Fruit fly (Drosophila melanogaster): ENCODE measurements around the gene CG42371.

The CG42371 gene

dm6 chr2L:2202853-2203717, 14.0 kb downstream of the CG42371 start (continued):
- peak; percentile 28 for TF ChIP-seq psq (GFP tag; optimal IDR thresholded peaks at IDR 0.05)
- peak; percentile 46 for TF ChIP-seq sens (GFP tag)
- no peak for TF ChIP-seq CG1602 (GFP tag; optimal IDR thresholded peaks at IDR 0.05)
- no peak for TF ChIP-seq E2f1 (GFP tag; IDR thresholded peaks at IDR 0.05)
- no peak for TF ChIP-seq CG8089 (GFP tag; optimal IDR thresholded peaks at IDR 0.05)
- TF ChIP-seq bigmax (GFP tag; optimal IDR thresholded peaks at IDR 0.05): no peak
- peak; percentile 16 for TF ChIP-seq Lhr (GFP tag; optimal IDR thresholded peaks at IDR 0.05)
- TF ChIP-seq h (optimal IDR thresholded peaks at IDR 0.05): no peak
- no peak for TF ChIP-seq vnd (GFP tag; IDR thresholded peaks at IDR 0.05; ENCODE audit: partially characterized antibody)
- peak; percentile 13 for TF ChIP-seq grau (tag; optimal IDR thresholded peaks at IDR 0.05)
- no peak for TF ChIP-seq onecut (GFP tag; IDR thresholded peaks at IDR 0.05)
- TF ChIP-seq Aef1 (GFP tag; IDR thresholded peaks at IDR 0.05): peak; percentile 56; the same call in 2 of the 3 replicates
- TF ChIP-seq CG12219 (GFP tag; optimal IDR thresholded peaks at IDR 0.05): no peak
- TF ChIP-seq Adf1 (GFP tag; IDR thresholded peaks at IDR 0.05): peak; percentile 51
- no peak for TF ChIP-seq Side (GFP tag; optimal IDR thresholded peaks at IDR 0.05)
- no peak for TF ChIP-seq cas (GFP tag; IDR thresholded peaks at IDR 0.05)
- TF ChIP-seq CG12942 (GFP tag; optimal IDR thresholded peaks at IDR 0.05): no peak
- no peak for TF ChIP-seq H2.0 (GFP tag; IDR thresholded peaks at IDR 0.05)
- peak; percentile 43 for TF ChIP-seq CG13894 (tag; optimal IDR thresholded peaks at IDR 0.05)
- no peak for TF ChIP-seq CG43689 (GFP tag; IDR thresholded peaks at IDR 0.05)
- no peak for TF ChIP-seq Hand (GFP tag; optimal IDR thresholded peaks at IDR 0.05)
- peak; percentile 21 for TF ChIP-seq Med (GFP tag)
- TF ChIP-seq CG14667 (GFP tag; IDR thresholded peaks at IDR 0.05): no peak
- no peak for TF ChIP-seq Mad (GFP tag; optimal IDR thresholded peaks at IDR 0.05)
- peak; percentile 89 for TF ChIP-seq ab (GFP tag; optimal IDR thresholded peaks at IDR 0.05)
- TF ChIP-seq gce (GFP tag; IDR thresholded peaks at IDR 0.05): peak; percentile 22; the same call in 1 of the 3 replicates
- TF ChIP-seq CG6654 (GFP tag; optimal IDR thresholded peaks at IDR 0.05): no peak
- no peak for TF ChIP-seq tup (GFP tag; optimal IDR thresholded peaks at IDR 0.05)
- no peak for TF ChIP-seq gfzf (GFP tag; optimal IDR thresholded peaks at IDR 0.05)
- TF ChIP-seq CG7963 (GFP tag; IDR thresholded peaks at IDR 0.05; ENCODE audit: partially characterized antibody): 0 out of 3 replicates have a peak, but pooled peaks have one; percentile 37
- TF ChIP-seq NFAT (GFP tag; IDR thresholded peaks at IDR 0.05): no peak
- no peak for TF ChIP-seq CG14860 (GFP tag; IDR thresholded peaks at IDR 0.05; ENCODE audit: partially characterized antibody)
- TF ChIP-seq stwl (tag; optimal IDR thresholded peaks at IDR 0.05): no peak
- TF ChIP-seq Mrtf (GFP tag; IDR thresholded peaks at IDR 0.05): no peak
- TF ChIP-seq Hr39 (optimal IDR thresholded peaks at IDR 0.05): no peak
- no peak for TF ChIP-seq HHEX (GFP tag; optimal IDR thresholded peaks at IDR 0.05)
- peak; percentile 32; the same call in 1 of the 3 replicates for TF ChIP-seq CG34224 (GFP tag; IDR thresholded peaks at IDR 0.05; ENCODE audit: partially characterized antibody)
- no peak for TF ChIP-seq Dad (GFP tag; optimal IDR thresholded peaks at IDR 0.05)
- no peak for TF ChIP-seq CG10654 (GFP tag; optimal IDR thresholded peaks at IDR 0.05)
- no peak; the same call in 1 of the 2 replicates for TF ChIP-seq ato (GFP tag; IDR thresholded peaks at IDR 0.05; ENCODE audit: partially characterized antibody)
- TF ChIP-seq CG12391 (tag; optimal IDR thresholded peaks at IDR 0.05): no peak
- no peak for TF ChIP-seq pb (GFP tag; optimal IDR thresholded peaks at IDR 0.05)
- peak; percentile 33; the same call in 1 of the 2 replicates for TF ChIP-seq sob (GFP tag; IDR thresholded peaks at IDR 0.05)
- TF ChIP-seq CG12104 (GFP tag; optimal IDR thresholded peaks at IDR 0.05): no peak
- no peak for TF ChIP-seq gsb (GFP tag; IDR thresholded peaks at IDR 0.05)
- TF ChIP-seq fd102C (GFP tag; optimal IDR thresholded peaks at IDR 0.05): no peak
- peak; percentile 66 for TF ChIP-seq CG13287 (GFP tag; IDR thresholded peaks at IDR 0.05; ENCODE audit: partially characterized antibody)
- no peak for TF ChIP-seq CG4854 (GFP tag; optimal IDR thresholded peaks at IDR 0.05)
- no peak for TF ChIP-seq CG11560 (tag; IDR thresholded peaks at IDR 0.05)
- TF ChIP-seq CG11696 (GFP tag; IDR thresholded peaks at IDR 0.05): 0 out of 2 replicates have a peak, but pooled peaks have one; percentile 23

All from whole organism, embryonic.